Fruit fly (Drosophila melanogaster) whole organism, prepupa: ENCODE measurements around the gene CG31464.

Experiments used
- Hr39 ChIP-seq: fragments of 200-800 bp; sonication (Bioruptor generic); optimal IDR thresholded peaks from 2 replicates; lab custom pipeline; 2016; ENCODE audit warnings: missing biosample characterization, missing genetic modification characterization
- fd85E ChIP-seq: fragments of 200-800 bp; sonication (Bioruptor generic); optimal IDR thresholded peaks from 3 replicates; lab custom pipeline; 2016; ENCODE audit warnings: missing biosample characterization, missing genetic modification characterization
- spab ChIP-seq: fragments of 200-800 bp; sonication (Bioruptor generic); optimal IDR thresholded peaks from 2 replicates; lab custom pipeline; 2017; ENCODE audit warnings: missing biosample characterization, mild to moderate bottlenecking, missing genetic modification characterization, missing genetic modification reagents
- topi ChIP-seq: fragments of 200-800 bp; sonication (Bioruptor generic); optimal IDR thresholded peaks from 3 replicates; lab custom pipeline; 2016; ENCODE audit warnings: missing biosample characterization, missing genetic modification characterization

DNA sequence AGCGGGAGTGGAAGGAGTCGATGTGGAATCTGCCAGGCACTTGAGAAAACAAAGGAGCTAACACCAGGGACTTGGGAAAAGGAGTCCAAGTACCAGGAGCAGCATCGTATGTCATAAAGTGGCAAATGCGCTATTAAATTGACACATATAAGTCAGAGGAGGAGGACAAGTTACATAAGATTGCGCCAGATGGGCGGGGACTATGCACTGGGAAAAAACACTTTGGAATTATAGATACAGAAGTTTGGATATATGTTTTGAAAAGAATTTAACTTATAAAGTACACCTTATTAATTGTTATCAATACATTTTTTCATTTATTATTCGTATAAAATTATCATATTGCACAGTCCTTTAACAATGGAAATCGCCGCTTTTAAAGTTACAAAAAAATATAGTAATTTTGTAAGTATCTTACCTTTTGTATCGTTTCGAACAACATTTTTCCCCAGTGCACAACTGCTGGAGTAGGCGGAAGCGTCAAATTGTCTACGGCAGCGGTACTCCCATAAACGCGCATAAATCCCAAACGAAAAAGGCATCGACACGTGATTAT is 45.0 kb downstream of the CG31464 start:
- TF ChIP-seq fd85E (GFP tag; lab: Kevin White, UChicago): no peak
- no peak for TF ChIP-seq spab (GFP tag; lab: Kevin White, UChicago)
- no peak for TF ChIP-seq Hr39 (GFP tag; lab: Kevin White, UChicago)
- TF ChIP-seq topi (GFP tag; lab: Kevin White, UChicago): no peak
